Fruit fly (Drosophila melanogaster) whole organism, wandering third instar larva: ENCODE measurements around the gene Arl4.

Experiments used
- CrebA ChIP-seq: fragments of 200-800 bp; sonication (Bioruptor generic); optimal IDR thresholded peaks from 2 replicates; lab custom pipeline; 2016; ENCODE audit warnings: missing biosample characterization, mild to moderate bottlenecking, missing genetic modification characterization, borderline replicate concordance
- Dfd ChIP-seq: fragments of >200 bp; optimal IDR thresholded peaks from 2 replicates; lab custom pipeline; 2017; ENCODE audit warnings: missing biosample characterization, missing genetic modification characterization
- Hr83 ChIP-seq: fragments of 200-300 bp; sonication (Bioruptor generic); optimal IDR thresholded peaks from 2 replicates; lab custom pipeline; 2016; ENCODE audit warnings: missing biosample characterization, mild to moderate bottlenecking, missing genetic modification characterization, moderate library complexity; ENCODE audit not compliant: poor library complexity, severe bottlenecking
- OdsH ChIP-seq: fragments of 200-800 bp; sonication (Bioruptor generic); optimal IDR thresholded peaks from 2 replicates; lab custom pipeline; 2016; ENCODE audit warnings: missing biosample characterization, mild to moderate bottlenecking, missing genetic modification characterization
- br ChIP-seq: fragments of 200-800 bp; sonication (Bioruptor generic); optimal IDR thresholded peaks from 2 replicates; lab custom pipeline; 2016; ENCODE audit warnings: missing biosample characterization, missing genetic modification characterization
- dsf ChIP-seq: sonication (Bioruptor generic); optimal IDR thresholded peaks from 2 replicates; lab custom pipeline; 2016; ENCODE audit warnings: missing biosample characterization, missing genetic modification characterization, borderline replicate concordance
- psq ChIP-seq: fragments of 200-800 bp; sonication (Bioruptor generic); optimal IDR thresholded peaks from 3 replicates; lab custom pipeline; 2017; ENCODE audit warnings: missing biosample characterization, mild to moderate bottlenecking, missing genetic modification characterization, moderate library complexity
- rgr ChIP-seq: fragments of 200-800 bp; sonication (Bioruptor generic); optimal IDR thresholded peaks from 3 replicates; lab custom pipeline; 2016; ENCODE audit warnings: missing biosample characterization, mild to moderate bottlenecking, missing genetic modification characterization
- tai ChIP-seq: sonication (Bioruptor generic); optimal IDR thresholded peaks from 2 replicates; lab custom pipeline; 2016; ENCODE audit warnings: missing biosample characterization, missing genetic modification characterization
- usp ChIP-seq: fragments of >200 bp; optimal IDR thresholded peaks from 2 replicates; lab custom pipeline; 2017; ENCODE audit warnings: missing biosample characterization, missing genetic modification characterization

DNA sequence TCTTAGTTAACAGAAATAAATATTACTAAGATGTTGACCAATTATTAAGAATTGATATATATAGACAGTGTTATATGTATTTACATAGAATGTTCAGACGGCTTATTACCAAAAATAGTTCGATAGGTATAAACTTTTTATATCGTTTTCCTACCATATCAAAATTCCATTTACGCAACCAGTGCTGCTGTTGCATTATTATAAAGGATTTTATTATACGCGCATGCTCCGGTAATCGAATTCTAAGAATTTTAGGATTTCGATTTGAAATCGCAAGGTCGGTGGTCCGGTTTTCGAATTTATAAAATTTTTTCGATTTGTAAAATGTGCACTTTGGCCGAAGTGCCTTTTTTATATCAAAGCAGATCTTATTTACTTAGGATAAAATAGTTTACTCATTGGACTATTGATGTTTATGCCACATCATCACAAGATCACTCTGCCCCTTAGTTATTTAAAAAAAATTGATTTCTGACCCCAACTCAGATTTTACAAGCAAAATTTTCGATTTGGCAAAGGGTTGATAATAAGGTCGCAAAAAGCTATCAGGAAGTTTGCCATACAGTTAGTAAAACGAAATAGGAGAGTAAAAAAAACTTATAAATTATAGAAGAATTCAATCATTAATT, 49.4 kb downstream of the Arl4 start, which contains the start of gene Ank:
- TF ChIP-seq CrebA = no peak
- TF ChIP-seq rgr (GFP tag; lab: Kevin White, UChicago) = no peak
- no peak for TF ChIP-seq tai (GFP tag; lab: Kevin White, UChicago)
- TF ChIP-seq usp (GFP tag; lab: Kevin White, UChicago) = no peak
- TF ChIP-seq psq (GFP tag; lab: Kevin White, UChicago) = no peak
- TF ChIP-seq OdsH = no peak
- no peak for TF ChIP-seq br
- no peak for TF ChIP-seq Hr83 (GFP tag; lab: Kevin White, UChicago)
- no peak for TF ChIP-seq dsf (GFP tag; lab: Kevin White, UChicago)
- TF ChIP-seq Dfd (GFP tag; lab: Kevin White, UChicago) = no peak
